Worm (Caenorhabditis elegans) whole organism, L4/young adult: Measurements from ENCODE around the gene sdz-38.

ENCODE experiments used
- W03F9.2 ChIP-seq: fragments of 150-350 bp; optimal IDR thresholded peaks from 2 replicates; lab custom pipeline; 2014; ENCODE audit warnings: missing biosample characterization, missing genetic modification characterization
- dao-5 ChIP-seq: sonication (generic microtip); optimal IDR thresholded peaks from 2 replicates; lab custom pipeline; 2016; ENCODE audit warnings: missing genotype, missing genetic modification characterization, moderate library complexity, missing compliant biosample characterization
- him-1 ChIP-seq: sonication (generic microtip); optimal IDR thresholded peaks from 2 replicates; lab custom pipeline; 2016; ENCODE audit warnings: missing genotype, missing genetic modification reagents, missing genetic modification characterization, missing compliant biosample characterization

sdz-38 gene

DNA sequence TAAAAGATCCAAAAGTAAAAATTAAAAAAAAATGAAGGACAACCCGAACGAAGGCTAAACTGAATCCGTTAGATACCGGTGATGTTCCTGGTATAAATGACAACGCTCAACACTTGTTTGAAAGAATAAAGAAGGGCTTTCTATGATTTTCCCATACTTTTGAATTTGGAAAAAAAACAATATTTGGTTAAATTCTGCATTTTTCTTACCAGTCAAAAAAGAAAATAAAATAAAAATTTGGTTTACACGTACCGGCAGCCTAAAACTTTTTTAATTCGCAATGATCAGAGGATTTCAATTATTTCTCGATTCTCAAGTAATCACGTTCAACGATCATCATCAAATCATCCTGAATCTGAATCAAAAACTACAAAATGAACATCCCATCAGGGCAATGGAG lies 19.9 kb upstream of the sdz-38 start, which contains the start of gene ZK892.3:
ZK892.3 (plus strand) TSS at position 301 of the 400 bp plus-strand sequence.
- TF ChIP-seq dao-5 (tag; lab: Kevin White, UChicago), result no peak
- no peak for TF ChIP-seq him-1 (tag; lab: Kevin White, UChicago)
- TF ChIP-seq W03F9.2, result no peak

DNA sequence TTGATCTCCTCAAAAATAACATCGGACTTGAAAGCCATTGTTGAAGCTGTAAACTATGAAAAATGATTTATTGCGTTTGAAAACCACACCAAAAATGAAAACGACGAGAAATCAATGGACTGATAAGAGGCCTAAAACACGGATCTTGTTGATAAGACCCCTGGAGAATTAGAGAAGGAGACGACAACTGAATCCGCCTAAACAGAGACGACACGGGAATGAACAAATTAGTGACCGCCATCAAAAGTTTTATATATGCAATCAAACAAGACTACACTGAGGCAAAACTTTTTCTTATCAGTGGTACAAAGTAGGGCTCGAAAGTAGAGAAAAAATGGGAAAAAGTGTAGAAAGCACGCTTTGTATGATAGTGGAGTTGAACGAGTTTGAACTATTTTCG lies 19.4 kb upstream of the sdz-38 start, which contains the start of gene nlt-1:
nlt-1 (minus strand) TSS at position 78 of the 400 bp plus-strand sequence.
- TF ChIP-seq W03F9.2 (no peak), dao-5 (tag; lab: Kevin White, UChicago) (no peak), him-1 (tag; lab: Kevin White, UChicago) (no peak)

- TF ChIP-seq dao-5 (tag; lab: Kevin White, UChicago), result no peak
- TF ChIP-seq him-1 (tag; lab: Kevin White, UChicago), result no peak
Measured at ce11 chrII:9994679-9995078, 13.0 kb upstream of the sdz-38 start.

- TF ChIP-seq W03F9.2 (no peak), dao-5 (tag; lab: Kevin White, UChicago) (no peak), him-1 (tag; lab: Kevin White, UChicago) (no peak)
Measured at ce11 chrII:9992474-9992873, 10.8 kb upstream of the sdz-38 start.

- no peak for TF ChIP-seq dao-5 (tag; lab: Kevin White, UChicago)
- TF ChIP-seq him-1 (tag; lab: Kevin White, UChicago), result no peak
- no peak for TF ChIP-seq W03F9.2
Measured at ce11 chrII:9990812-9991211, 9.2 kb upstream of the sdz-38 start, which contains the start of gene lec-3. Gene lec-3 (plus strand): TSS chrII:9991112.

DNA sequence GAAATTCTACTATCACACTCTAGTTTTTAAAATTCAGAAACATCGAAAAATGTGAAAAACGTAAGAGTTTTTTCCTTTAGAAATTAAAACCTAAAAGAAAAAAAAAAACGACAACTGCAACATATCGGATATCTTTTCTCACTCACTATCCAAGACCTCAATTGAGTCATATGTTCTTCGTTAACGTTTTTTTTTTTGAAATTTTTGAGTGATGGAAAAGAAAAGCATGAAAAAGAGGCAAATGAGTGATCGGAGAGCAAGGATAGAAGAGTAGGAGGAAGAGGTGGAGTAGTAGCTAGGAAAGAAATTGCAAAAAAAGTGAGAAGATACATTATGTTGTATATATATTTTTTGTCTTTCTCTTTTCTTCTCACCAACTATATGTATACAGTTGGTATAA lies 7.9 kb upstream of the sdz-38 start:
- no peak for TF ChIP-seq him-1 (tag; lab: Kevin White, UChicago)
- no peak for TF ChIP-seq W03F9.2
- no peak for TF ChIP-seq dao-5 (tag; lab: Kevin White, UChicago)

DNA sequence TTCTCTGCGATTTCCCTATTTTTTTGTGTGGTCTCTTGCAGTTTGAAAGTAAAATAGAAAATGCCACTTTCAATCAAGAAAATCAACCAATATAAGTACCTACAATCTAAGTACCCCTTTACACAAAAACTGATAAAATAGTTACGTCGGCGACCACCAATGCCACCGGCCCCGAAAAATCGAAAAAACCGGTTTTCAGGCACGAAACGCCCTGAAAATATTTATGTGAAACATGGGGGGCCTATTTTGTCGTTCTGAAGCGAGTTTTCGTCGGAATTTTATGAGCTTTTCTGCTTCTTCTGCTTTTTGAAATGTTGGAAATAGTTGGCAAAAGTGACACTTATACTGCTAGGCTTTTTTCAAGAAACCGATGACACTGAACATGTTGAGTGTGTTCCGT lies 7.0 kb upstream of the sdz-38 start:
- TF ChIP-seq dao-5 (tag; lab: Kevin White, UChicago), result no peak
- no peak for TF ChIP-seq him-1 (tag; lab: Kevin White, UChicago)
- TF ChIP-seq W03F9.2, result no peak

DNA sequence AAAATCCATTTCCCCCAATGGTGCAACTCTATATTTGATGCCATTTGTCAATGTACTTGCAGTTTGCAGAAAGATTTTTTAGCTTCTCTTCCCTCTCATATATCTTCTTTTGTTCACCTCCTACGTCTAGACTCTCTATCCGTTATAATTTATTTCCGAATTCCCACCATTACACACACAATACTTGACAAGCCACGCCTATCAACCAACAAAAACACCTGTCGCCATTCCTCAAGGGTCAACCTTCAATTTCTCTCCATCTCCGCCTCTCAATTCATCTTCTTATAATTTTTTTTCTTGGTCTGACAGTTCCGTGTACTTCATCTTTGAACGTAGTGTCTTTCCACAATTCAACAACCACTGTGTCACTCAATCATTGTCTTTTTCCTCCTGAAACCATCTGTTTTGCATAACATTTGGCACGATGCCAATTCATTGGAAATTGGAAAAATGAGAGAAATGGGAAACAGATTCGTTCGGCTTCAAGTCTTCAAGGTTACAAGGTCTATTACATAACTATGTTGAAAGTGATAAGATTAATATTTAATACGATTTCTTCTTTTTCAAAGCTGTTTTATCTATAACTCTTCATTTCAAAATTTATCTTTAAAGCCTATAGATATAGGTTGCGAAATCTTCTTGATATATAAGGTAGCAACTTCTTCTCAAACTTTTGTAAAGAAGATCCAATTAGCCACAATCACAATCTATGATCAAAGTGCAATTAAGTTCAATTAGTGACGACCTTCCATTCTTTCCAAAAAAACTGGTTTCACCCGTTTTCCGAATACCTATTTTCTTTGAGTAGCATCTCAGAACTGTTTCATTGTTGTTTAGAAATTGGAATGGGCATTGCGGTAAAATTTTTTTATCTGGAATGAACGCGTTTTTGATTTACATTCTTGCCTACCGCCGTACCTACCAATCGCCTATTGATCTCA lies 5.2 kb upstream of the sdz-38 start:
- TF ChIP-seq him-1 (tag; lab: Kevin White, UChicago) (no peak), W03F9.2 (no peak), dao-5 (tag; lab: Kevin White, UChicago) (no peak)

ce11 chrII:9984866-9985336 lies 3.2 kb upstream of the sdz-38 start:
- no peak for TF ChIP-seq him-1 (tag; lab: Kevin White, UChicago)

ce11 chrII:9982437-9982836 lies 777 bp upstream of the sdz-38 start:
- TF ChIP-seq W03F9.2, result no peak
- TF ChIP-seq him-1 (tag; lab: Kevin White, UChicago), result no peak
- TF ChIP-seq dao-5 (tag; lab: Kevin White, UChicago), result no peak

- TF ChIP-seq dao-5 (tag; lab: Kevin White, UChicago) (no peak), him-1 (tag; lab: Kevin White, UChicago) (no peak), W03F9.2 (no peak)
Measured at ce11 chrII:9980077-9980631, 1.5 kb downstream of the sdz-38 start, which contains the start of gene ZK892.6. Gene ZK892.6 (minus strand): TSS chrII:9980127.

- TF ChIP-seq W03F9.2 (no peak), dao-5 (tag; lab: Kevin White, UChicago) (no peak)
Measured at ce11 chrII:9976405-9976804, 5.3 kb downstream of the sdz-38 start, which contains the start of gene R53.8. Gene R53.8 (plus strand): TSS chrII:9976705.

- TF ChIP-seq W03F9.2 (no peak), him-1 (tag; lab: Kevin White, UChicago) (no peak), dao-5 (tag; lab: Kevin White, UChicago) (no peak)
Measured at ce11 chrII:9974967-9975366, 6.7 kb downstream of the sdz-38 start, which contains the start of gene aakg-5. Gene aakg-5 (minus strand): TSS chrII:9975125.

DNA sequence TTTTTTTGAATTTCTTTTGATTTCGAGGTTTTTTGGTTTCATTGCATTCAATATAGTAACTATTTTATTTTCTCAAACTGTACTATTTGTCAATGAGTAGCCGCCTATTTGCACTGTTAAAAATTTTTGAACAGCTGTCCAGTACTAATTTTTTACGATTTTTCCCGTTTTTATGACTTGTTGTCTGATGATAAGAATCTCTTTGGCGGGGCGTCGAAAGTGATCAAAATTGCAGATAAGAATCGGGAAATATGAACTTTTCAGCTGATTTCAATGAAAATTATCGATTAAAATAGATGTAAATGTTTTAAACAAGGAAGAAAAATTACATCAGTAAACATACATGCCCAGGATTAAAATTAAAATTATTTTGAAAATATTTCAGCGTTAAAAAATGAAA lies 7.5 kb downstream of the sdz-38 start:
- TF ChIP-seq dao-5 (tag; lab: Kevin White, UChicago) (no peak), W03F9.2 (no peak), him-1 (tag; lab: Kevin White, UChicago) (no peak)
